Worm (Caenorhabditis elegans): ENCODE data around the gene lin-22.

- TF ChIP-seq unc-86 (tag; optimal IDR thresholded peaks at IDR 0.05) (no peak), pqm-1 (tag; optimal IDR thresholded peaks at IDR 0.05) (no peak), pax-1 (tag; optimal IDR thresholded peaks at IDR 0.05) (no peak), unc-55 (GFP tag; optimal IDR thresholded peaks at IDR 0.05) (no peak), pha-2 (tag; optimal IDR thresholded peaks at IDR 0.05) (no peak), ceh-24 (tag; optimal IDR thresholded peaks at IDR 0.05) (no peak), Y22D7AL.16 (tag; optimal IDR thresholded peaks at IDR 0.05) (no peak), odd-2 (tag; optimal IDR thresholded peaks at IDR 0.05) (no peak), fkh-6 (tag; optimal IDR thresholded peaks at IDR 0.05) (no peak)
Measured at ce11 chrIV:3035375-3035774, 15.8 kb downstream of the lin-22 start.

Measured in whole organism, late embryonic.